Worm (Caenorhabditis elegans) whole organism, young adult: Measurements from ENCODE around the gene clec-153.

Source experiments
- B0019.2 ChIP-seq: fragments of 200-800 bp; sonication (Bioruptor generic); conservative IDR thresholded peaks from 2 replicates; pipeline ENCODE4 v1.3.6; 2022; ENCODE audit warnings: missing genetic modification reagents, missing genetic modification characterization, missing compliant biosample characterization
- B0336.3 ChIP-seq: fragments of 200-800 bp; sonication (Bioruptor generic); IDR thresholded peaks from 2 replicates; pipeline ENCODE4 v1.3.6; 2022; ENCODE audit warnings: missing genetic modification characterization, missing compliant biosample characterization
- F23B12.7 ChIP-seq: sonication (generic microtip); optimal IDR thresholded peaks from 2 replicates; lab custom pipeline; 2017; ENCODE audit warnings: missing genetic modification characterization, mild to moderate bottlenecking, missing compliant biosample characterization, antibody characterized with exemption, moderate library complexity; ENCODE audit not compliant: insufficient read depth
- F52B5.7 ChIP-seq: sonication (generic microtip); optimal IDR thresholded peaks from 2 replicates; lab custom pipeline; 2016; ENCODE audit warnings: mild to moderate bottlenecking, missing genetic modification characterization, missing compliant biosample characterization
- K12H6.12 ChIP-seq: fragments of 200-800 bp; sonication (Bioruptor generic); optimal IDR thresholded peaks from 2 replicates; lab custom pipeline; 2018; ENCODE audit warnings: mild to moderate bottlenecking, missing genetic modification characterization, missing compliant biosample characterization
- T26A5.8 ChIP-seq: sonication (generic microtip); optimal IDR thresholded peaks from 2 replicates; lab custom pipeline; 2016; ENCODE audit warnings: missing genetic modification characterization, missing compliant biosample characterization
- Y56A3A.18 ChIP-seq: fragments of 200-800 bp; sonication (Bioruptor generic); IDR thresholded peaks from 2 replicates; pipeline ENCODE4 v1.3.6; 2022; ENCODE audit warnings: missing genetic modification reagents, missing genetic modification characterization, missing compliant biosample characterization
- akir-1 ChIP-seq: fragments of 200-800 bp; sonication (Bioruptor generic); optimal IDR thresholded peaks from 2 replicates; lab custom pipeline; 2018; ENCODE audit warnings: mild to moderate bottlenecking, missing genetic modification characterization, moderate library complexity, missing compliant biosample characterization
- attf-5 ChIP-seq: fragments of 200-800 bp; sonication (Bioruptor generic); optimal IDR thresholded peaks from 2 replicates; lab custom pipeline; 2018; ENCODE audit warnings: mild to moderate bottlenecking, missing genetic modification characterization, missing compliant biosample characterization
- ceh-100 ChIP-seq: fragments of 200-800 bp; sonication (Bioruptor generic); IDR thresholded peaks from 2 replicates; pipeline ENCODE4 v1.3.6; 2022; ENCODE audit warnings: missing genetic modification reagents, missing genetic modification characterization, missing compliant biosample characterization
- ceh-27 ChIP-seq: fragments of 200-800 bp; sonication (Bioruptor generic); optimal IDR thresholded peaks from 2 replicates; lab custom pipeline; 2018; ENCODE audit warnings: mild to moderate bottlenecking, missing genetic modification characterization, moderate library complexity, missing compliant biosample characterization
- ceh-58 ChIP-seq: fragments of 200-800 bp; sonication (Bioruptor generic); IDR thresholded peaks from 2 replicates; pipeline ENCODE4 v1.3.6; 2022; ENCODE audit warnings: missing genetic modification characterization, missing compliant biosample characterization
- ceh-91 ChIP-seq: fragments of 200-800 bp; sonication (Bioruptor generic); IDR thresholded peaks from 2 replicates; pipeline ENCODE4 v1.3.6; 2022; ENCODE audit warnings: missing genetic modification reagents, missing genetic modification characterization, missing compliant biosample characterization
- dox-1 ChIP-seq: fragments of 200-800 bp; sonication (Bioruptor generic); IDR thresholded peaks from 2 replicates; pipeline ENCODE4 v1.3.6; 2022; ENCODE audit warnings: missing genetic modification reagents, missing genetic modification characterization, missing compliant biosample characterization
- dpl-1 ChIP-seq: fragments of 150-350 bp; optimal IDR thresholded peaks from 2 replicates; lab custom pipeline; 2014; ENCODE audit warnings: missing biosample characterization, missing genetic modification reagents, missing genetic modification characterization
- hlh-26 ChIP-seq: fragments of 200-800 bp; sonication (Bioruptor generic); conservative IDR thresholded peaks from 2 replicates; pipeline ENCODE4 v1.3.6; 2022; ENCODE audit warnings: missing genetic modification reagents, missing genetic modification characterization, missing compliant biosample characterization
- hrde-1 ChIP-seq: sonication (generic microtip); optimal IDR thresholded peaks from 2 replicates; lab custom pipeline; 2016; ENCODE audit warnings: missing genetic modification characterization, mild to moderate bottlenecking, missing compliant biosample characterization, moderate library complexity, missing genotype, missing genetic modification reagents, borderline replicate concordance
- let-607 ChIP-seq, 2 experiments: fragments of 200-800 bp in 1 of 2; sonication (Bioruptor generic) in 1 of 2; sonication (generic microtip) in 1 of 2; optimal IDR thresholded peaks; 2 replicates each; lab custom pipeline; 2016 to 2018; ENCODE audit warnings: mild to moderate bottlenecking in 2 of 2, missing compliant biosample characterization in 2 of 2, missing genetic modification characterization in 2 of 2, moderate library complexity in 2 of 2, missing genotype in 1 of 2
- lin-26 ChIP-seq: fragments of 200-800 bp; sonication (Bioruptor generic); IDR thresholded peaks from 2 replicates; pipeline ENCODE4 v1.3.6; 2022; ENCODE audit warnings: missing genetic modification reagents, missing genetic modification characterization, missing compliant biosample characterization
- lin-40 ChIP-seq: sonication (generic microtip); optimal IDR thresholded peaks from 2 replicates; lab custom pipeline; 2016; ENCODE audit warnings: missing genetic modification characterization, mild to moderate bottlenecking, missing compliant biosample characterization, missing genotype, missing genetic modification reagents
- lir-1 ChIP-seq: fragments of 200-800 bp; sonication (Bioruptor generic); conservative IDR thresholded peaks from 2 replicates; pipeline ENCODE4 v1.3.6; 2022; ENCODE audit warnings: missing genetic modification reagents, missing genetic modification characterization, missing compliant biosample characterization
- lsl-1 ChIP-seq: fragments of 200-800 bp; sonication (Bioruptor generic); optimal IDR thresholded peaks from 2 replicates; lab custom pipeline; 2018; ENCODE audit warnings: mild to moderate bottlenecking, missing genetic modification characterization, moderate library complexity, missing compliant biosample characterization
- mes-4 ChIP-seq: sonication (generic microtip); optimal IDR thresholded peaks from 2 replicates; lab custom pipeline; 2016; ENCODE audit warnings: missing genotype, missing genetic modification characterization, missing compliant biosample characterization
- mxl-1 ChIP-seq: sonication (generic microtip); optimal IDR thresholded peaks from 2 replicates; lab custom pipeline; 2016; ENCODE audit warnings: missing genetic modification characterization, missing compliant biosample characterization
- nfya-2 ChIP-seq: fragments of 200-800 bp; sonication (Bioruptor generic); IDR thresholded peaks from 2 replicates; pipeline ENCODE4 v1.3.6; 2022; ENCODE audit warnings: missing genetic modification reagents, missing genetic modification characterization, missing compliant biosample characterization
- nhr-120 ChIP-seq: fragments of 200-800 bp; sonication (Bioruptor generic); IDR thresholded peaks from 2 replicates; pipeline ENCODE4 v1.3.6; 2022; ENCODE audit warnings: missing genetic modification characterization, missing compliant biosample characterization
- nhr-179 ChIP-seq: sonication (generic microtip); optimal IDR thresholded peaks from 2 replicates; lab custom pipeline; 2016; ENCODE audit warnings: mild to moderate bottlenecking, missing genetic modification characterization, missing compliant biosample characterization
- nhr-80 ChIP-seq: sonication (generic microtip); optimal IDR thresholded peaks from 2 replicates; lab custom pipeline; 2016; ENCODE audit warnings: missing genetic modification characterization, missing compliant biosample characterization
- snpc-1.1 ChIP-seq: sonication (generic microtip); optimal IDR thresholded peaks from 2 replicates; lab custom pipeline; 2017; ENCODE audit warnings: missing genetic modification characterization, mild to moderate bottlenecking, missing compliant biosample characterization, antibody characterized with exemption, moderate library complexity, missing genotype, missing genetic modification reagents; ENCODE audit not compliant: insufficient read depth
- somi-1 ChIP-seq: fragments of 200-800 bp; sonication (Bioruptor generic); optimal IDR thresholded peaks from 2 replicates; lab custom pipeline; 2018; ENCODE audit warnings: mild to moderate bottlenecking, missing genetic modification characterization, missing compliant biosample characterization
- ztf-18 ChIP-seq: sonication (generic microtip); optimal IDR thresholded peaks from 2 replicates; lab custom pipeline; 2016; ENCODE audit warnings: missing genotype, mild to moderate bottlenecking, missing genetic modification characterization, missing compliant biosample characterization
- ztf-22 ChIP-seq: fragments of 200-800 bp; sonication (Bioruptor generic); optimal IDR thresholded peaks from 2 replicates; lab custom pipeline; 2018; ENCODE audit warnings: mild to moderate bottlenecking, missing genetic modification characterization, moderate library complexity, missing compliant biosample characterization
- ztf-25 ChIP-seq: fragments of 200-800 bp; sonication (Bioruptor generic); IDR thresholded peaks from 2 replicates; pipeline ENCODE4 v1.3.6; 2022; ENCODE audit warnings: missing genetic modification reagents, missing genetic modification characterization, missing compliant biosample characterization
- ztf-3 ChIP-seq: fragments of 200-800 bp; sonication (Bioruptor generic); optimal IDR thresholded peaks from 2 replicates; lab custom pipeline; 2018; ENCODE audit warnings: mild to moderate bottlenecking, missing genetic modification characterization, missing compliant biosample characterization

clec-153 gene

DNA sequence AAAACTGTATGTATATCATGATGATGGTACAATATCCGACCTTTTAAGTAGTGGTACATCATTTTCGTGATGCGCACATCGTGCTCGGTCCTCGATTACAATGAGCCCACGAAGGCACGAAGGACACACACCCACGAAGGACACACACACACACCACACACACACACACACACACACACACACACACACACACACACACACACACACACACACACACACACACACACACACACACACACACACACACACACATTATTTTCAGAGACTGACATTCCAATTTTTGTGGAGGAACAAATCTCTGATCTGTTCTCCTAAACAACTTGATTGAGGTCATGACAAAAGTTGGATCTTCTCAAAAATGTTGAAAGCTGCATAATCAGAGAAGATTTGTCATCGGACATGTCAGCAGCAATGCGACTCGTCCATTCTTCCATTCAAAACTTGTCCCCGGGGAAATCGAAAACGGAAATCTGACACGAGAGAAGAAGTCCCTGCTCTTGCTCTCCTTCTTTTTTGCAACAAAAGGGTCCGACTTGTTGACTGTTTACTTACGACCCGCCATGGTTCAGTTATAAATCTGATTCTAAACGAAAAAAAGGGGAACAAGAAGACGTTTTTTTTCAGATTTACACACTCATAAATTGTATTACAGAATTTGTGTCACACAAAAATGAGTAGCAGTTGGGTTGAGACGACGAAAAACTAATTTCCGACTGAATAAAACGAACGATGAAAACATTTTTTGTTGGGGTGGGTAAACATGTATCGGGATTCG is 8.7 kb upstream of the clec-153 start (continued):
- TF ChIP-seq dpl-1 (no peak), ceh-100 (GFP tag; lab: Robert Waterston, UW) (no peak), mxl-1 (no peak), akir-1 (GFP tag; lab: Kevin White, UChicago) (no peak), nfya-2 (GFP tag; lab: Robert Waterston, UW) (no peak), let-607 (tag; optimal IDR thresholded peaks at IDR 0.05; lab: Kevin White, UChicago) (no peak), somi-1 (no peak), lin-40 (no peak), B0019.2 (GFP tag; lab: Robert Waterston, UW) (no peak), K12H6.12 (no peak), F52B5.7 (tag; lab: Kevin White, UChicago) (no peak), lin-26 (GFP tag; lab: Robert Waterston, UW) (no peak), hlh-26 (GFP tag; lab: Robert Waterston, UW) (no peak), ztf-3 (GFP tag; lab: Kevin White, UChicago) (peak; percentile 50), T26A5.8 (tag; lab: Kevin White, UChicago) (no peak), B0336.3 (no peak), lsl-1 (GFP tag; lab: Kevin White, UChicago) (peak; percentile 29), mes-4 (tag; lab: Kevin White, UChicago) (no peak), nhr-120 (GFP tag; lab: Robert Waterston, UW) (no peak), ceh-91 (GFP tag; lab: Robert Waterston, UW) (no peak), dox-1 (peak; percentile 49; the same call in 1 of the 2 replicates), ztf-18 (tag; lab: Kevin White, UChicago) (peak; percentile 2), attf-5 (GFP tag; lab: Kevin White, UChicago) (no peak), ztf-25 (GFP tag; lab: Robert Waterston, UW) (no peak), hrde-1 (tag; lab: Kevin White, UChicago) (no peak), ceh-58 (GFP tag; lab: Robert Waterston, UW) (no peak), lir-1 (GFP tag; lab: Robert Waterston, UW) (peak; percentile 76), Y56A3A.18 (GFP tag; lab: Robert Waterston, UW) (no peak)

DNA sequence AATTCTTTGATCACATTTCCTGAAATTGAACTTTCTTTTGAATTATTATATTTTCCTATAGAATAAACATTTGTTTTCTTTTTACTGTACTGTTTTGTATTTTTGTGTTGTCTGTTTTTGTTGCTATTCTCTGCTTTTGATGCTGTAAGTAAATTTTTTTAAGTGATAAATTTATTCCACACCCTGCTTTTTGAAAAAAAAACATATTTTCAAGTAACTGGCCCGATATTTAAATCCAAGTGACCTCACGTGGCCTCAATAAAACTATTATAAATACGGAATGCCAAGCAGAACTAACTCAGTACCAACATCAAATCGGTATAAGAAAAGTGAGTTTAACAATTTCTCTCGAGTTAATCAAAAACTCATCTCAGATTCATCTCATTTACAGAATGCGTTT is 6.9 kb upstream of the clec-153 start, which contains the start of gene clec-151:
Gene clec-151, plus strand, starts transcription at position 301 of the 400 bp plus-strand sequence.
- TF ChIP-seq snpc-1.1 (tag; lab: Kevin White, UChicago) (no peak), ceh-27 (GFP tag; lab: Kevin White, UChicago) (no peak), F23B12.7 (tag; lab: Kevin White, UChicago) (no peak), ztf-22 (no peak), lsl-1 (GFP tag; lab: Kevin White, UChicago) (no peak), dox-1 (no peak), akir-1 (GFP tag; lab: Kevin White, UChicago) (no peak), ceh-91 (GFP tag; lab: Robert Waterston, UW) (no peak)

DNA sequence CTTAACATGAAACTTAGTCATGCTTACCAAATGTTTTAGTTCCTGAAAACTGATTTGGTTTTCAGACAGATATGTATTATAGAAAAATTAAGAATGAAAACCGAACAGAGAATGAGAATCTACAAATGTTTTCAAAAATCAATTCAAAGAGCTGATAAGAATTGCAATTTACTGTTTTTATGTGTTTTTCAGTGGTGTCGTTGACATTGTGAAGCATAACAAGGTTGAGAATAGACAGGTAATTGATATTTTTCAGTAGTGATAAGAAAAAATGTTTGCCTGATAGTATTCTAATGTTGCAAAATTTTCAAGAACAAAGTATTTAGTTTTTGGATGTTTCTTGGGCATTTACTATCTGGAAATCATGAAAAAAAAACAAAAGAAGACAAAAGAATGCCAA is 8.2 kb downstream of the clec-153 start, which contains the start of gene pfas-1:
Gene pfas-1, minus strand, starts transcription at position 49 of the 400 bp plus-strand sequence.
- peak; percentile 61 for TF ChIP-seq nhr-80 (tag; lab: Kevin White, UChicago)
- no peak for TF ChIP-seq nhr-179 (tag; lab: Kevin White, UChicago)
